Fruit fly (Drosophila melanogaster): Measurements from ENCODE around the gene CG11449.

DNA sequence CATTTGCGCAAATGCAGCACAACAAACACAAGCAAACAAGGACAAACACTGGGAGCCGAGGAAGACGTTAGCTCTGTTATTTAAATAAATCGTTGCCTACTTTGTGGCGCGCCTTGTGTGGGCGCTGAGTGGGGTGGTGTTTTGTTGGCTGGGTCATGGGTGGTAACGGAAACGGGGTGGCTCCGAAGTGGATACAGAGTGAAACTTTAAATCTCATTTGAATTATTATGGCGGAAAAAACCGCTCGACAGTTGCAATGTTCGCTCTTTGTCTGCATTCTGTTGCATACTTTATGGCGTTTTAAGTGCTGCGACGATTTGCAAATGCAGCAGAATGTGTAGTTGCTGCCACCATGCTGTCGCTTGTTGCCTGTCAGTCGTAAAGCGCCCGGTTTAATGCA, 43.4 kb downstream of the CG11449 start:
- TF ChIP-seq CG12605 (GFP tag; IDR thresholded peaks at IDR 0.05) (no peak), CG34367 (tag; optimal IDR thresholded peaks at IDR 0.05) (no peak), EcR (GFP tag; optimal IDR thresholded peaks at IDR 0.05) (no peak), CG13204 (GFP tag; optimal IDR thresholded peaks at IDR 0.05) (no peak), fd96Ca (GFP tag; IDR thresholded peaks at IDR 0.05) (no peak)

Data from whole organism, pupa.